Worm (Caenorhabditis elegans) whole organism, late embryonic: Measurements from ENCODE around the gene acbp-4.

ENCODE experiments used
- F13H6.1 ChIP-seq: sonication (generic microtip); optimal IDR thresholded peaks from 2 replicates; lab custom pipeline; 2016; ENCODE audit warnings: missing genetic modification characterization, missing compliant biosample characterization
- ama-1 ChIP-seq: fragments of 150-350 bp; optimal IDR thresholded peaks from 2 replicates; lab custom pipeline; 2014
- hlh-30 ChIP-seq: sonication (generic microtip); optimal IDR thresholded peaks from 2 replicates; lab custom pipeline; 2017; ENCODE audit warnings: antibody characterized with exemption, missing genetic modification characterization, missing compliant biosample characterization; ENCODE audit not compliant: insufficient read depth
- nhr-11 ChIP-seq: fragments of 150-350 bp; optimal IDR thresholded peaks from 2 replicates; lab custom pipeline; 2014; ENCODE audit warnings: missing biosample characterization, missing genetic modification characterization
- unc-42 ChIP-seq: sonication (generic microtip); optimal IDR thresholded peaks from 2 replicates; lab custom pipeline; 2016; ENCODE audit warnings: missing genotype, missing genetic modification characterization, missing compliant biosample characterization
- zip-5 ChIP-seq: sonication (generic microtip); optimal IDR thresholded peaks from 2 replicates; lab custom pipeline; 2016; ENCODE audit warnings: missing genetic modification characterization, missing compliant biosample characterization

DNA sequence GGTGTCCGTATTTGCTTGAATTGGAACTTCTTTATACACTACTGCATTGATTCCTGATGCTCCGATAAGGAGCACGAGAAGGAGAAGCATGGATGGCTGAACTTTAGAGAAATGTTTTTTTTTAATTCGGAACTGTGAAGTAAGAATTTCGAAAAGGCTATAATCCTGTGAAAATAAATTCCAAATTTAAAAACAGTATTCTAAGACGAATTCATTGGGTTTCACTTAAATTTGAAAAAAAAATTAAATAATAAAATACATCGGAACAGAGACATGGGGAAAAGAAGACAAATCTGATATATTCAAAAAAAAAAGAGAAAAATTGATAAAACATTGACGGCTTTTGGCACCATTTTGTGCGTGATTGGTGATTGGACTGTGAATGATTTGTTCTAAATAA lies 23.1 kb downstream of the acbp-4 start, which contains the start of gene pho-5:
- TF ChIP-seq hlh-30 (tag; lab: Kevin White, UChicago), result no peak
- no peak for TF ChIP-seq unc-42 (tag; lab: Kevin White, UChicago)
- TF ChIP-seq zip-5 (tag; lab: Kevin White, UChicago), result no peak
- TF ChIP-seq ama-1 (lab: Kevin White, UChicago), result no peak
- TF ChIP-seq F13H6.1 (tag; lab: Kevin White, UChicago), result no peak
- TF ChIP-seq nhr-11 (tag; lab: Kevin White, UChicago), result no peak
